Worm (Caenorhabditis elegans) whole organism, L1 larva: ENCODE results near the gene clk-2.

Source experiments
- C16A3.4 ChIP-seq: fragments of 150-350 bp; optimal IDR thresholded peaks from 2 replicates; lab custom pipeline; 2014; ENCODE audit warnings: missing biosample characterization, missing genetic modification characterization
- C34B4.2 ChIP-seq: sonication (generic microtip); optimal IDR thresholded peaks from 2 replicates; lab custom pipeline; 2017; ENCODE audit warnings: mild to moderate bottlenecking, missing genetic modification characterization, missing compliant biosample characterization
- F16B12.6 ChIP-seq: fragments of 150-350 bp; optimal IDR thresholded peaks from 2 replicates; lab custom pipeline; 2014; ENCODE audit warnings: missing biosample characterization, missing genetic modification characterization
- aha-1 ChIP-seq: fragments of 150-350 bp; optimal IDR thresholded peaks from 2 replicates; lab custom pipeline; 2014; ENCODE audit warnings: missing biosample characterization, missing genetic modification characterization
- aly-2 ChIP-seq: fragments of 150-350 bp; optimal IDR thresholded peaks from 2 replicates; lab custom pipeline; 2014; ENCODE audit warnings: missing biosample characterization, missing genetic modification characterization
- ama-1 ChIP-seq: fragments of 150-350 bp; optimal IDR thresholded peaks from 2 replicates; lab custom pipeline; 2014
- blmp-1 ChIP-seq: fragments of 150-350 bp; optimal IDR thresholded peaks from 2 replicates; lab custom pipeline; 2014; ENCODE audit warnings: missing biosample characterization, missing genetic modification characterization
- ceh-63 ChIP-seq: fragments of 200-800 bp; sonication (Bioruptor generic); optimal IDR thresholded peaks from 2 replicates; lab custom pipeline; 2018; ENCODE audit warnings: mild to moderate bottlenecking, missing genetic modification characterization, missing compliant biosample characterization
- ceh-8 ChIP-seq: fragments of 200-800 bp; sonication (Bioruptor generic); optimal IDR thresholded peaks from 2 replicates; lab custom pipeline; 2018; ENCODE audit warnings: mild to moderate bottlenecking, missing genetic modification characterization, moderate library complexity, missing compliant biosample characterization
- ceh-82 ChIP-seq, 3 experiments: fragments of 150-350 bp in 1 of 3; sonication (generic microtip) in 2 of 3; optimal IDR thresholded peaks; 2 replicates each; lab custom pipeline; 2014 to 2017; ENCODE audit warnings: missing biosample characterization in 3 of 3, missing genetic modification characterization in 3 of 3
- ceh-88 ChIP-seq: fragments of 200-800 bp; sonication (Bioruptor generic); IDR thresholded peaks from 2 replicates; pipeline ENCODE4 v1.3.6; 2022; ENCODE audit warnings: missing genetic modification characterization, missing compliant biosample characterization
- ceh-90 ChIP-seq: sonication (generic microtip); optimal IDR thresholded peaks from 2 replicates; lab custom pipeline; 2016; ENCODE audit warnings: missing genetic modification characterization, missing compliant biosample characterization
- efl-1 ChIP-seq, 4 experiments: fragments of 150-350 bp; optimal IDR thresholded peaks in 3 of 4; peaks in 1 of 4; 1 replicate in 1 of 4; 2 replicates in 3 of 4; lab custom pipeline; 2014; ENCODE audit warnings: missing biosample characterization in 2 of 4, missing genetic modification characterization in 2 of 4, missing genetic modification reagents in 2 of 4
- efl-3 ChIP-seq: fragments of 200-800 bp; sonication (Bioruptor generic); optimal IDR thresholded peaks from 2 replicates; lab custom pipeline; 2018; ENCODE audit warnings: mild to moderate bottlenecking, missing genetic modification characterization, missing compliant biosample characterization
- egl-13 ChIP-seq: sonication (generic microtip); optimal IDR thresholded peaks from 2 replicates; lab custom pipeline; 2016; ENCODE audit warnings: missing genotype, missing genetic modification reagents, missing genetic modification characterization, missing compliant biosample characterization
- egl-27 ChIP-seq, 2 experiments: fragments of 150-350 bp in 1 of 2; sonication (generic microtip); optimal IDR thresholded peaks; 3 replicates each; lab custom pipeline; 2017 to 2018; ENCODE audit warnings: missing biosample characterization in 2 of 2, missing genetic modification characterization in 2 of 2, missing genetic modification reagents in 2 of 2
- elt-2 ChIP-seq: sonication (generic microtip); optimal IDR thresholded peaks from 2 replicates; lab custom pipeline; 2016; ENCODE audit warnings: missing genetic modification characterization, mild to moderate bottlenecking, inconsistent platforms, missing compliant biosample characterization, missing genetic modification reagents
- ets-5 ChIP-seq: fragments of 200-800 bp; sonication (Bioruptor generic); IDR thresholded peaks from 2 replicates; pipeline ENCODE4 v1.3.6; 2022; ENCODE audit warnings: missing genetic modification characterization, missing compliant biosample characterization
- fkh-4 ChIP-seq: sonication (generic microtip); optimal IDR thresholded peaks from 2 replicates; lab custom pipeline; 2016; ENCODE audit warnings: missing compliant biosample characterization, missing genetic modification characterization, borderline replicate concordance
- fos-1 ChIP-seq: fragments of 150-350 bp; optimal IDR thresholded peaks from 2 replicates; lab custom pipeline; 2014; ENCODE audit warnings: missing biosample characterization, missing genetic modification characterization
- grh-1 ChIP-seq: fragments of 200-800 bp; sonication (Bioruptor generic); IDR thresholded peaks from 2 replicates; pipeline ENCODE4 v1.3.6; 2022; ENCODE audit warnings: missing genetic modification reagents, missing genetic modification characterization, missing compliant biosample characterization
- hpl-2 ChIP-seq: fragments of 150-350 bp; optimal IDR thresholded peaks from 2 replicates; lab custom pipeline; 2014; ENCODE audit warnings: missing biosample characterization, missing genetic modification reagents, missing genetic modification characterization
- lin-13 ChIP-seq: fragments of 150-350 bp; optimal IDR thresholded peaks from 2 replicates; lab custom pipeline; 2014; ENCODE audit warnings: missing biosample characterization, missing genetic modification reagents, missing genetic modification characterization
- lin-35 ChIP-seq, 2 experiments: fragments of 150-350 bp; optimal IDR thresholded peaks; 2 replicates each; lab custom pipeline; 2014; ENCODE audit warnings: missing biosample characterization in 2 of 2, missing genetic modification characterization in 2 of 2, missing genetic modification reagents in 2 of 2
- lin-39 ChIP-seq: fragments of 150-350 bp; optimal IDR thresholded peaks from 2 replicates; lab custom pipeline; 2014; ENCODE audit warnings: missing biosample characterization, missing genetic modification reagents, missing genetic modification characterization
- mab-9 ChIP-seq: fragments of 200-800 bp; sonication (Bioruptor generic); IDR thresholded peaks from 2 replicates; pipeline ENCODE4 v1.3.6; 2022; ENCODE audit warnings: missing genetic modification reagents, missing genetic modification characterization, missing compliant biosample characterization
- mdl-1 ChIP-seq, 2 experiments: fragments of 150-350 bp; optimal IDR thresholded peaks; 2 replicates each; lab custom pipeline; 2014 to 2017; ENCODE audit warnings: missing biosample characterization in 2 of 2, missing genetic modification characterization in 2 of 2, inconsistent platforms in 1 of 2
- mef-2 ChIP-seq: fragments of 150-350 bp; optimal IDR thresholded peaks from 2 replicates; lab custom pipeline; 2014; ENCODE audit warnings: missing biosample characterization, missing genetic modification characterization
- mep-1 ChIP-seq: fragments of 150-350 bp; optimal IDR thresholded peaks from 2 replicates; lab custom pipeline; 2014; ENCODE audit warnings: missing biosample characterization, missing genetic modification characterization
- nhr-12 ChIP-seq: sonication (generic microtip); optimal IDR thresholded peaks from 2 replicates; lab custom pipeline; 2017; ENCODE audit warnings: missing biosample characterization, missing genetic modification characterization
- nhr-19 ChIP-seq: fragments of 200-800 bp; sonication (Bioruptor generic); conservative IDR thresholded peaks from 2 replicates; pipeline ENCODE4 v1.3.6; 2022; ENCODE audit warnings: missing genetic modification characterization, missing compliant biosample characterization
- nhr-237 ChIP-seq: fragments of 150-350 bp; optimal IDR thresholded peaks from 2 replicates; lab custom pipeline; 2014; ENCODE audit warnings: missing biosample characterization, missing genetic modification characterization
- nhr-28 ChIP-seq: fragments of 150-350 bp; optimal IDR thresholded peaks from 2 replicates; lab custom pipeline; 2014; ENCODE audit warnings: missing biosample characterization, missing genetic modification characterization
- nhr-84 ChIP-seq: sonication (generic microtip); optimal IDR thresholded peaks from 2 replicates; lab custom pipeline; 2017; ENCODE audit warnings: missing biosample characterization, missing genetic modification characterization
- nhr-90 ChIP-seq: sonication (generic microtip); optimal IDR thresholded peaks from 2 replicates; lab custom pipeline; 2016; ENCODE audit warnings: mild to moderate bottlenecking, missing genetic modification characterization, missing compliant biosample characterization; ENCODE audit not compliant: poor library complexity
- pag-3 ChIP-seq: sonication (generic microtip); optimal IDR thresholded peaks from 2 replicates; lab custom pipeline; 2017; ENCODE audit warnings: missing genetic modification characterization, mild to moderate bottlenecking, missing compliant biosample characterization, antibody characterized with exemption, borderline replicate concordance; ENCODE audit not compliant: insufficient read depth
- pax-3 ChIP-seq: fragments of 200-800 bp; sonication (Bioruptor generic); optimal IDR thresholded peaks from 2 replicates; lab custom pipeline; 2018; ENCODE audit warnings: mild to moderate bottlenecking, missing genetic modification characterization, moderate library complexity, missing compliant biosample characterization
- pqm-1 ChIP-seq: sonication (generic microtip); optimal IDR thresholded peaks from 3 replicates; lab custom pipeline; 2017; ENCODE audit warnings: missing biosample characterization, missing genetic modification characterization
- rnt-1 ChIP-seq: sonication (generic microtip); optimal IDR thresholded peaks from 2 replicates; lab custom pipeline; 2016; ENCODE audit warnings: mild to moderate bottlenecking, missing genetic modification characterization, moderate library complexity, missing compliant biosample characterization
- skn-1 ChIP-seq: fragments of 150-350 bp; optimal IDR thresholded peaks from 2 replicates; lab custom pipeline; 2014; ENCODE audit warnings: missing biosample characterization, missing genetic modification characterization
- snpc-4 ChIP-seq: fragments of 150-350 bp; optimal IDR thresholded peaks from 2 replicates; lab custom pipeline; 2014; ENCODE audit warnings: missing biosample characterization, missing genetic modification characterization
- snu-23 ChIP-seq: sonication (generic microtip); optimal IDR thresholded peaks from 2 replicates; lab custom pipeline; 2016; ENCODE audit warnings: missing genetic modification characterization, missing compliant biosample characterization
- sox-4 ChIP-seq: sonication (generic microtip); optimal IDR thresholded peaks from 2 replicates; lab custom pipeline; 2016; ENCODE audit warnings: missing genetic modification characterization, missing compliant biosample characterization
- sptf-1 ChIP-seq: fragments of 150-350 bp; optimal IDR thresholded peaks from 2 replicates; lab custom pipeline; 2014; ENCODE audit warnings: missing biosample characterization, missing genetic modification characterization
- swsn-7 ChIP-seq: sonication (generic microtip); optimal IDR thresholded peaks from 2 replicates; lab custom pipeline; 2016; ENCODE audit warnings: missing genetic modification characterization, missing compliant biosample characterization
- tbx-2 ChIP-seq: sonication (generic microtip); optimal IDR thresholded peaks from 2 replicates; lab custom pipeline; 2016; ENCODE audit warnings: missing genetic modification characterization, missing compliant biosample characterization
- unc-30 ChIP-seq: sonication (generic microtip); optimal IDR thresholded peaks from 2 replicates; lab custom pipeline; 2017; ENCODE audit warnings: missing biosample characterization, missing genetic modification characterization
- unc-98 ChIP-seq: fragments of 200-800 bp; sonication (Bioruptor generic); IDR thresholded peaks from 2 replicates; pipeline ENCODE4 v1.3.6; 2022; ENCODE audit warnings: missing genetic modification characterization, missing compliant biosample characterization
- xbp-1 ChIP-seq: sonication (generic microtip); optimal IDR thresholded peaks from 2 replicates; lab custom pipeline; 2016; ENCODE audit warnings: missing genetic modification characterization, missing compliant biosample characterization
- zip-4 ChIP-seq: fragments of 200-800 bp; sonication (Bioruptor generic); optimal IDR thresholded peaks from 2 replicates; lab custom pipeline; 2018; ENCODE audit warnings: mild to moderate bottlenecking, missing genetic modification characterization, moderate library complexity, missing compliant biosample characterization
- ztf-11 ChIP-seq, 2 experiments: sonication (generic microtip); optimal IDR thresholded peaks; 2 replicates each; lab custom pipeline; 2016 to 2017; ENCODE audit warnings: missing genetic modification characterization in 2 of 2, missing biosample characterization in 1 of 2, missing compliant biosample characterization in 1 of 2

clk-2 gene

ce11 chrIII:7521163-7521562, 2.8 kb upstream of the clk-2 start, which contains the start of gene lig-4:
Gene lig-4 (plus strand): TSS chrIII:7521463.
- no peak for TF ChIP-seq mef-2 (tag; lab: Kevin White, UChicago)
- TF ChIP-seq aha-1 (tag; lab: Kevin White, UChicago), result no peak
- TF ChIP-seq efl-3, result no peak
- TF ChIP-seq xbp-1 (tag; lab: Kevin White, UChicago), result no peak
- no peak for TF ChIP-seq ama-1
- no peak for TF ChIP-seq egl-27 (tag; optimal IDR thresholded peaks at IDR 0.05; lab: Kevin White, UChicago)
- no peak for TF ChIP-seq sox-4 (tag; lab: Kevin White, UChicago)

DNA sequence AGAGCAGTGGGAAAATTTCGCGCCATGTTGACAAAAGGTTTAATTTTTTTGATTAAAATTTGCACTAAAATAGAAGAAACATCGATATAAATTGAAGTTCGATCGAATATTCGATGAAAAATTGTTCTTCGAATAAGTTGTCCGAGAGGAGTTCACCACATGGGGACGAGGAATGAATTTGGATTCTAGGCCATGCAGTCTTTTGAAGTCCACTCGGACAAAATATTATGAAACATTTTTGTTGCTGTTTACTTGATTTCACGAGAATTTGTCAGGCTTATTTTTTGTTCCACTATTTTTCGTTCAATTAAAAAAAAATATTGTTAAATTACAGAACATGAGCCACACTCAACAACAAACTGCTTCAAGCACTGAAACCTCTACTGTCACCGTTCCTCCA, 2.3 kb upstream of the clk-2 start, which contains the start of the genes cux-7 and C07H6.2:
TSS of gene cux-7 (minus strand) at position 174 of the 400 bp plus-strand sequence.
TSS of gene C07H6.2 (plus strand) at position 338 of the 400 bp plus-strand sequence.
- TF ChIP-seq efl-1 (optimal IDR thresholded peaks at IDR 0.05; lab: Kevin White, UChicago) (peak; percentile 89 to 91), efl-1 (GFP tag; optimal IDR thresholded peaks at IDR 0.05 in 1 of 2; lab: Kevin White, UChicago) (peak; percentile 85 to 99), zip-4 (peak; percentile 97), ceh-8 (GFP tag; lab: Kevin White, UChicago) (peak; percentile 97), nhr-84 (no peak), skn-1 (peak; percentile 93), unc-98 (GFP tag; lab: Robert Waterston, UW) (peak; percentile 100), nhr-12 (no peak), pax-3 (tag; lab: Kevin White, UChicago) (peak; percentile 99), grh-1 (GFP tag; lab: Robert Waterston, UW) (peak; percentile 88), lin-39 (no peak), ceh-90 (tag; lab: Kevin White, UChicago) (peak; percentile 100), pqm-1 (no peak), pag-3 (tag; lab: Kevin White, UChicago) (no peak), mab-9 (GFP tag; lab: Robert Waterston, UW) (peak; percentile 98), unc-30 (tag; lab: Kevin White, UChicago) (no peak), fos-1 (tag; lab: Kevin White, UChicago) (peak; percentile 93), blmp-1 (tag; lab: Kevin White, UChicago) (peak; percentile 69), nhr-28 (tag; lab: Kevin White, UChicago) (peak; percentile 34), ets-5 (no peak), aly-2 (peak; percentile 92), ceh-82 (tag; optimal IDR thresholded peaks at IDR 0.05; lab: Kevin White, UChicago) (peak; percentile 84 to 94 (median 93)), rnt-1 (tag; lab: Kevin White, UChicago) (peak; percentile 100), lin-13 (GFP tag; lab: Kevin White, UChicago) (peak; percentile 92), mep-1 (tag; lab: Kevin White, UChicago) (peak; percentile 97), snu-23 (GFP tag; lab: Kevin White, UChicago) (peak; percentile 98), lin-35 (GFP tag; optimal IDR thresholded peaks at IDR 0.05; lab: Kevin White, UChicago) (peak; percentile 89 to 90), ztf-11 (tag; optimal IDR thresholded peaks at IDR 0.05; lab: Kevin White, UChicago) (peak in 1 of 2 experiments; percentile 100), nhr-19 (peak; percentile 97), mdl-1 (tag; optimal IDR thresholded peaks at IDR 0.05; lab: Kevin White, UChicago) (peak; percentile 13 to 91), nhr-237 (tag; lab: Kevin White, UChicago) (peak; percentile 72), hpl-2 (GFP tag; lab: Kevin White, UChicago) (peak; percentile 61), snpc-4 (tag; lab: Kevin White, UChicago) (peak; percentile 90), tbx-2 (tag; lab: Kevin White, UChicago) (peak; percentile 99), sox-4 (tag; lab: Kevin White, UChicago) (peak; percentile 99), sptf-1 (tag; lab: Kevin White, UChicago) (no peak), swsn-7 (tag; lab: Kevin White, UChicago) (peak; percentile 98), nhr-90 (peak; percentile 99), ceh-88 (GFP tag; lab: Robert Waterston, UW) (peak; percentile 89), ceh-63 (GFP tag; lab: Kevin White, UChicago) (peak; percentile 99), C34B4.2 (tag; lab: Kevin White, UChicago) (peak; percentile 81), mef-2 (tag; lab: Kevin White, UChicago) (peak; percentile 64), egl-13 (peak; percentile 99), ama-1 (peak; percentile 62), fkh-4 (tag; lab: Kevin White, UChicago) (peak; percentile 100), C16A3.4 (peak; percentile 92), elt-2 (tag; lab: Kevin White, UChicago) (peak; percentile 95), F16B12.6 (tag; lab: Kevin White, UChicago) (peak; percentile 68)
